Worm (Caenorhabditis elegans): Measurements from ENCODE around the gene C35A5.10.

Gene C35A5.10

DNA sequence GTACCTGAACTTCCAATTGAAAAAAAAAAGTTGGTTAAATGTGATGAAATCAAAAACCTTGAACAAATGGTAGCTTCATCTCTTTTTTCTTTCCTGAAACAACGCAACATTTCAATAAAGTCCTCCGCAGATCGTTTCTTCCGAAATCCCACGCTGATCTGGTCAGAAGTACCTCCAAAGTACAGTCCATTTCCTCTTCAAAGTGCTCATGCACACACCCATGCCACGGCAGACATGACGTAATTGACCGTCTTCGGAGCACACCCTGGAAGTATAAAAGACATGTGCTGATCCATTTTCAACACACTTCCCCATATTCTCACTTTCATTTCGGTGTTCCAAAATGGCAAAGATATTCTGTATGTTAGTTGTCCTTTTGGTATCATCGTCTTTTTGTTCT, at the start of gene C35A5.10:
C35A5.10 (plus strand) TSS at position 301 of the 400 bp plus-strand sequence.
- TF ChIP-seq W03F9.2 (tag; optimal IDR thresholded peaks at IDR 0.05) (no peak), dao-5 (tag; optimal IDR thresholded peaks at IDR 0.05) (no peak), him-1 (tag; optimal IDR thresholded peaks at IDR 0.05) (no peak)

DNA sequence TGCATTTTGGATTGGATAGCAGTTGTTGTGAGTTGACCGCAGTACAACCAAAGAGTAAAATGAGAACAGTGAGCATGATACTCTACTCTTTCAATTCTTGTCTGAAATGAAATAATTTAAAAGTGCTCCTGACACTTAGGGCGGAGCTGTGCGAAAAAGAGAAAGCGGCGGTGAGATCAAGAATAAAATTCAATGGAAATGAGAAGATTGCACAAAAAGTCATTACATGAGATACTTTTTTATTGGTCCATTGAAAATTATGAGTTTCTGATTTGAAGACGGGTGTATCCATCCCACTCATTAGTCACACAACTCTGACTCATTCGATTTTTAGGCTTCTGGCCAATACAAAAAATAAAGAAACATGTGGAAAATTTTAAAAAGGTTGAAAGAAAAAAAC, 46.7 kb upstream of the C35A5.10 start, which contains the start of gene F22E12.1:
F22E12.1 (minus strand) TSS at position 101 of the 400 bp plus-strand sequence.
- TF ChIP-seq W03F9.2 (tag; optimal IDR thresholded peaks at IDR 0.05), result no peak

DNA sequence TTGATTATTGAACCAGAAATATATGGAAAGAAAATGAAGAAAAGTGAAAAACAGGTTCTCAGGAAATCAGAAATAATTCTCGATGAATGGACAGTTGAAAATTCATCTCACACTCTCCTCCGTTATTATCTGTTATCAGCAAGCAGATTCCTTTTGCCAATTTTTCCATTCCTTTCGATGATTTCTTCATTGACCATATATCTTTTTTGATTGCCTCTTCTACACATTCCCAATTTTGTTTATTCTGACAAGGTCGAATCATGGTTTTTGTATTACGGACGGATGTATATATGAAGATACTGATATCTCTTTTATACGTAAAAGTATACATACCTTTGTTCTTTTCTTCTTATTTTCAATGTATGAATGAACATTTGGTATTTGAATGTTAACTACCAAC, 43.3 kb upstream of the C35A5.10 start:
- TF ChIP-seq him-1 (tag; optimal IDR thresholded peaks at IDR 0.05) (no peak), W03F9.2 (tag; optimal IDR thresholded peaks at IDR 0.05) (no peak), dao-5 (tag; optimal IDR thresholded peaks at IDR 0.05) (no peak)

DNA sequence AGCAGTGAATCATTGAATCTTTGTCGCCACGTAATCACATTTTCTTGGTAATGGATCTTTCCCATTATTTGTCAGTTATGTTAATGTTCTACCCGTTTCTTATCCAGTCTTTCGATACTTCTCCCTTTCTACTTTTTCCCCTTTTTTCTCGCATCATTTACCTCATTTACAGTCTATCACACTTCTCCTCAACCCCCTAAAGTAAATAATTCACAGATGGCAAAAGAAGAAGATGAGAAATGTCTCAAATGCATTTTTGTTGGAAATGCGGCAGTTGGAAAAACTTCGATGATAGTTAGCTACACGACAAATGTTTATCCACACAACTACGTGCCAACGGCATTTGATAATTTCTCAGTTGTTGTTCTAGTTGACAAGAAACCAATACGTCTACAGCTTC, 41.9 kb upstream of the C35A5.10 start, which contains the start of gene chw-1:
chw-1 (plus strand) TSS at position 217 of the 400 bp plus-strand sequence.
- TF ChIP-seq W03F9.2 (tag; optimal IDR thresholded peaks at IDR 0.05), result no peak
- no peak for TF ChIP-seq dao-5 (tag; optimal IDR thresholded peaks at IDR 0.05)
- no peak for TF ChIP-seq him-1 (tag; optimal IDR thresholded peaks at IDR 0.05)

DNA sequence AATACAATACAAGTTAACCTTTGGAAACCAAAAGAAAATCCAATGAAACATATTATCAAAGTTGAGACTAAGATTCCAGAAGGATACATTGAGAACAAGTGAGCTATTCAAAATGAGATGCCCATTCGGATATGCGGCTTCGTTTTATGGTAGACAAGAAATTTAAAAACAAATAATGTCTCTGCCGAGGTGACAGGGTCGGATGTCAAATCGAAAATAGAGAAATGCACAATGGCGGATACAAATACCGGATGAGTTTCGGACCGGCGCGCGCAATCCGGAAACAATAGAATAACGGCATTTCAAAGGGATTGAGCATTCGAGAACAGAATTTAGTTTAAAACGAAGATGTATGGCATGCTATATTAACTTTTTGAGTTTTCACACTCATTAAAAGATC, 40.7 kb upstream of the C35A5.10 start, which contains the start of gene F22E12.3:
F22E12.3 (minus strand) TSS at position 101 of the 400 bp plus-strand sequence.
- TF ChIP-seq dao-5 (tag; optimal IDR thresholded peaks at IDR 0.05), result no peak
- TF ChIP-seq him-1 (tag; optimal IDR thresholded peaks at IDR 0.05), result no peak
- no peak for TF ChIP-seq W03F9.2 (tag; optimal IDR thresholded peaks at IDR 0.05)

DNA sequence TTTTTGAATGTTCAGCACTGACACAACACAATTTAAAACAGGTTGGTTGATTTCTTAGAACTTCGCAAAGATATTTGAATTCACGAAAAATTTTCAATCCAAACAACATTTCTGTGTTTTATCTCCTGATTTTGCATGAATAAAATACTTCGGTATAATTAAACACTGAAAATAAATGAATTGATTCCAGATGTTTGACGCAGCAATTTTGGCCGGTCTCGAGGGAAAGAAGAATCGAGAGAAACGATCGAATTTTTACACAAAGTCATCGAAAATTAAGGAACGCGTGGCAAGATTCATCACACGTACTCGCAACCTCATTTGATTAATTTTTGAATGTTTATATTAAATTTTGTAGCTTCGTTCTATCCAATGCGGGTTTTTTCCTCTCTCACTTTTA, 39.8 kb upstream of the C35A5.10 start:
- no peak for TF ChIP-seq W03F9.2 (tag; optimal IDR thresholded peaks at IDR 0.05)

DNA sequence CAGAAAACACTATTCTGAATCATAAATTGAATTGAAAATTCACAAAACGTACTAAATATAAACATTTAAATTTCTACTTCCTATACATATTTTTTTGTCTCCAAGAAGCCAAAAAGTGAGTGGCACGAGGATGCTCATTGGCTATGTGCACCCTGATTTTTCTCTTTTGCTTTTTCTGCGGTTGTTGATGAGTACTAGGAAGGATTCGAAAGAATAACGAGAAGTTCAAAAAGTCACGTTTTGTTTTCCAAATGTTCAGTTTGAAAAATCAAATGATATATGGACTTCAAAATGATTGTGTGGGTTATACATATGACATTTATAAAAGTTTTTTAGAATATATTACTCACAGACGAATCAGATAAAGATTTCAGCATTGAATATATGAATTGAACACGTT, 39.2 kb upstream of the C35A5.10 start:
- TF ChIP-seq W03F9.2 (tag; optimal IDR thresholded peaks at IDR 0.05) (no peak), him-1 (tag; optimal IDR thresholded peaks at IDR 0.05) (no peak), dao-5 (tag; optimal IDR thresholded peaks at IDR 0.05) (no peak)

DNA sequence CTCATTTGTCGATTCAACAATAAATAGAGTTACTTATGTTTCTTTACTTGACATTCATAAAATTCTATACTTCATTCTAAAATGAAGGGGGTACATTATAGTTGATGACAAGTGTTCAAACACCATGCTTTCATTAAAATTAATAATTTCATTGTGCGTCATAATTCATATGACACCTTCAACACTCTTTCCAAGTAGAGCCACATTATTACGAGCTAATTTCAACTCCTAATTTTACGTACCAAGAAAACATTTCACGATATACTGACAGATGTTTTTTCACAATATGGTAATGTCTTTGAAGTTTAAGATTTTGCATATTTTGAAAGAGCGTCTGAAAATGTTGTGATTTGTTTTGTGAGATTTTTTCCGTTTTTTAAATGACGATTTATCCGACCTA, 38.5 kb upstream of the C35A5.10 start:
- TF ChIP-seq W03F9.2 (tag; optimal IDR thresholded peaks at IDR 0.05) (no peak), dao-5 (tag; optimal IDR thresholded peaks at IDR 0.05) (no peak), him-1 (tag; optimal IDR thresholded peaks at IDR 0.05) (no peak)

DNA sequence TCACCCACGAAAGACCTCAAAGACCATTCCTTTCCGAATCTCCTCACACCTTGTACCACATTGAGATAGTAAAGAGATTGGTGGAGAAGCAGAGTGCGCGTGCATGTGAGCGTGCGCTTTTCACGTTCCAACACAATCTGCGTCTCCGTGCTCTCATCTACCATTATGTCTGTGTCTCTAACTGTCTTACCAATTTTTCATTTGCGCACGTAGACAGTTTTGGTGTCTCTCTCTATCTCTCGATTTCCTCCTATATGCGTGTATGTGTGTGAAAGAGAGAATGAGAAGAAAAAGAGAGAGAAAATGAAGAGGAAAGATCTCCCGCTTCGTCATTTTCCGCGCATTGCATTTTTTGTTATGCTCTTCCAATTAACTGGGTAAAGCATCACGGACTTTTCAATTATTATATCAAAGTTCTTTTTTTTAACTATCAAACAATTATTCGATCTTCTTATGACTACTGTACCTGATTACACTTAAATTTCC, 37.3 kb upstream of the C35A5.10 start:
- TF ChIP-seq him-1 (tag; optimal IDR thresholded peaks at IDR 0.05) (peak; percentile 85), W03F9.2 (tag; optimal IDR thresholded peaks at IDR 0.05) (peak; percentile 81), dao-5 (tag; optimal IDR thresholded peaks at IDR 0.05) (no peak)

DNA sequence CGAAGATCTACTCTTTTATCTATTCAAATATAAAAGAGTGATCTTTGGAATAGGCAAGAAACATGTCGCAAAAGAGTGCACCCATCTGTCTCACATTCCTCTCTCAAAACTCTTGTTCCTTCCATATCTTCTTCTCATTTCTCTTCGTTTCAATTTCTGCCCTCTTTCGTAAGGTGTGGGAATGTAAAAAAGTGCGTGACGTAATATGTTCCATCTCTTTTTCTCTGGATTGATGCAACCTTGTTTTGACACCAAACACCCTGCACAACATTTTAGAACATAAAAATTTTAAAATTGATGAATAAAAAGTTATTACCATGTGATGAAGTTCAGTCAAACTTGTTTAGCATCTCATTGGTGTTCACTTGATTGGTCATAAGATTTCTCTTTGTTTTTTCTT, 36.9 kb upstream of the C35A5.10 start:
- TF ChIP-seq W03F9.2 (tag; optimal IDR thresholded peaks at IDR 0.05), result no peak
- no peak for TF ChIP-seq dao-5 (tag; optimal IDR thresholded peaks at IDR 0.05)
- no peak for TF ChIP-seq him-1 (tag; optimal IDR thresholded peaks at IDR 0.05)

DNA sequence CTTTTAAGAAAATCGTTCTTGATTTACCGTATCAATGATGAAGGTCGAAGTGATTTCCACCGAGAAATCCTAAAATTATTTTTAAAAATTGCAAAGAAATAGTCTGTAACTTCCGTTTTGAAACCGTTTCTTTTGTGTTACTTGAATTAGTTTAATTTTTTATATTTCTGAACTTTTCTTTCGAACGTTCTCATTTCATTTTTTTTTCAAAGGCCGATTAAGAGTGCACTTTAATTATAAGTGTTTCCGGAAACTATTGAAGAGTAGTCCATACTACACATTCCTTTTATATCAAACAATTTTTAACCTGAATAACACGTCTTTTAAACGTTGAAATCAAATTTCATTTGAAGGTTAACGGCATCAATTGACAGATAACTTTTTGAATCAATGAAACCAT, 36.3 kb upstream of the C35A5.10 start:
- no peak for TF ChIP-seq W03F9.2 (tag; optimal IDR thresholded peaks at IDR 0.05)
- TF ChIP-seq him-1 (tag; optimal IDR thresholded peaks at IDR 0.05), result no peak
- no peak for TF ChIP-seq dao-5 (tag; optimal IDR thresholded peaks at IDR 0.05)

DNA sequence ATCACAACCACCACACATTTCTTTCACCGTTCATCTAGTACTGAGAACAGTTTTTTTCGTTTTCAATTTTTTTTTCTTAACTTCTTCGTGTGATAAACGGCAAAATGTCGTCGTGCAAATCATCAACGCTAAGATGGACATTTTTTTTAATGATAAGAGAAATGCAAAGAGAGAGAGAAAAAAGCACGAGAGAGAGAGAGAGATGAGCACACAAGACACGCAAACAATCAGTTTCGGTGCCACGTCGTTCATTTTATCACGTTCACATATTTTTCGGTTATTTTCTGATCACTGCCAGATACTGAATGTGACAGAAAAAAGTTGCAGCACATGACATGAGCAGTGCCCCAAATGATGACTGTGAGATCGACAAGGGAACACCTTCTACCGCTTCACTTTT, 35.8 kb upstream of the C35A5.10 start, which contains the start of gene egl-9:
egl-9 (plus strand) TSS at position 328 of the 400 bp plus-strand sequence.
- TF ChIP-seq him-1 (tag; optimal IDR thresholded peaks at IDR 0.05), result no peak
- TF ChIP-seq dao-5 (tag; optimal IDR thresholded peaks at IDR 0.05), result no peak

DNA sequence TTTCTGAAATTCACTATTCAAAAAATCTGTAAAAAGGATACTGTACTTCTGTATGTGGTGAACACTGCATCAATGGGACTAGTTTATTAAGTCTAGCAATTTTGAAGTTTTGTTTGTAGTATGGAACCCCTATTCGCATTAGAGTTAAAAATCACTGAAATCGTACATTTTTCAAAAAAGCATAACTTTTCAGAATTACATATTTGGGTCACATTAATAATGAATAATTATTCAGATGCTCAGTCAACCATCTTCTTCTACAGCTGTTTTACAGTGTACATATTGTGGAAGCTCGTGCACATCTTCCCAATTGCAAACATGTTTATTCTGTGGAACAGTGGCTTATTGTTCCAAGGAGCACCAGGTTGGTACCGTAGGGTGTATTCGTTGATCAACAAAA, 35.3 kb upstream of the C35A5.10 start:
- TF ChIP-seq him-1 (tag; optimal IDR thresholded peaks at IDR 0.05) (no peak), W03F9.2 (tag; optimal IDR thresholded peaks at IDR 0.05) (no peak), dao-5 (tag; optimal IDR thresholded peaks at IDR 0.05) (no peak)

DNA sequence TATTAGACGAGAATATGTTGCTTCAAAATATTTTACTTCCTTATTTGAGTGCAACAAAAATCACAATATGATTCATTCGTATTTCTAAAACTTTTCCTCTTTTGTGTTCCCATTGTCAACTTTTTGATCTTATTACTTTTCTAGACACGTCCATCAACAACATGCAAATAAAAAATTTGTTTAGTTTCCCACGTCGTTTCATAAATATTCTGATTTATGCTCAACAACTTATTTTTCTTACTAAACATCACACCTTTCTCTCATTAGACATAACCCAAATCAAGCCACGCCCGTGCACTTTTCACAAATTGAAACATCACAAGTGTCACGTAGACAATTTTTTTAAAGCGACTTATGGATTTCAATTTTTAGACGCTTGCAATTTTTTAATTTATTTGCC, 34.1 kb upstream of the C35A5.10 start:
- no peak for TF ChIP-seq him-1 (tag; optimal IDR thresholded peaks at IDR 0.05)
- TF ChIP-seq W03F9.2 (tag; optimal IDR thresholded peaks at IDR 0.05), result no peak
- no peak for TF ChIP-seq dao-5 (tag; optimal IDR thresholded peaks at IDR 0.05)

DNA sequence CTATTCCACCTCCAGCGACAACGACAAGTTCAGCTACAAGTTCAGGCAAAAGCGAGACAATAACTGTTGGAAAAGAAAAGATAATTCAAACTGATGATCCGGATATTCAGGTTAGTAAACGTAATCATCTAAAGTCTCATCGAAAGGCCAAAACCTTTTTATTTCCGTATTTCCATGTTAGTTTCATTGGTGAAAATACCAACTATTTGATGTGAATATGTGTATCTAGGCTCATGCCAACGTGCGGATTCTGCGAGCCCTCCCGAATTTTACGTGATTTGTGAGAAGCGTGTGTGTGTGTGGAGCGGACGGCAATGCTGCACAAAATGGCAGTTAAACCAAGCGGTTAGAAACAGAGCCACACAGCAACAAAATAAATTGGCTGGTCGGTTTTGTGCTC, 33.0 kb upstream of the C35A5.10 start:
- TF ChIP-seq him-1 (tag; optimal IDR thresholded peaks at IDR 0.05) (no peak), W03F9.2 (tag; optimal IDR thresholded peaks at IDR 0.05) (no peak), dao-5 (tag; optimal IDR thresholded peaks at IDR 0.05) (no peak)

All from whole organism, L4/young adult.